Worm (Caenorhabditis elegans): Measurements from ENCODE around the gene C31H2.3.

C31H2.3 gene

ce11 chrX:5195462-5196160 is 41.4 kb upstream of the C31H2.3 start, which contains the start of gene pqn-62:
pqn-62 (plus strand) TSS chrX:5196110.
- no peak for TF ChIP-seq hnd-1 (tag; optimal IDR thresholded peaks at IDR 0.05)
- TF ChIP-seq tbx-37 (GFP tag; conservative IDR thresholded peaks at IDR 0.05) = no peak
- no peak for TF ChIP-seq B0310.2 (tag; optimal IDR thresholded peaks at IDR 0.05)
- no peak for TF ChIP-seq hmbx-1 (tag; optimal IDR thresholded peaks at IDR 0.05)
- TF ChIP-seq ama-1 (optimal IDR thresholded peaks at IDR 0.05) = no peak
- no peak for TF ChIP-seq tbx-11 (GFP tag; IDR thresholded peaks at IDR 0.05)
- no peak for TF ChIP-seq sea-1 (GFP tag; conservative IDR thresholded peaks at IDR 0.05)
- TF ChIP-seq flt-1 (GFP tag; IDR thresholded peaks at IDR 0.05) = no peak
- TF ChIP-seq pes-1 (GFP tag; IDR thresholded peaks at IDR 0.05) = no peak
- no peak for TF ChIP-seq hmg-4 (GFP tag; optimal IDR thresholded peaks at IDR 0.05)
- TF ChIP-seq ets-7 (tag; optimal IDR thresholded peaks at IDR 0.05) = no peak
- no peak for TF ChIP-seq scrt-1 (GFP tag; IDR thresholded peaks at IDR 0.05)
- TF ChIP-seq ceh-36 (tag; optimal IDR thresholded peaks at IDR 0.05) = no peak

ce11 chrX:5193402-5193801 is 39.2 kb upstream of the C31H2.3 start:
- no peak for TF ChIP-seq tbx-11 (GFP tag; IDR thresholded peaks at IDR 0.05)
- no peak for TF ChIP-seq aly-1 (tag; optimal IDR thresholded peaks at IDR 0.05)
- no peak for TF ChIP-seq hnd-1 (tag; optimal IDR thresholded peaks at IDR 0.05)
- TF ChIP-seq ets-7 (tag; optimal IDR thresholded peaks at IDR 0.05) = no peak
- TF ChIP-seq pes-1 (GFP tag; IDR thresholded peaks at IDR 0.05) = no peak
- TF ChIP-seq B0310.2 (tag; optimal IDR thresholded peaks at IDR 0.05) = no peak
- TF ChIP-seq hmbx-1 (tag; optimal IDR thresholded peaks at IDR 0.05) = no peak
- no peak for TF ChIP-seq F13C5.2 (tag; optimal IDR thresholded peaks at IDR 0.05)
- no peak for TF ChIP-seq hmg-4 (GFP tag; optimal IDR thresholded peaks at IDR 0.05)
- no peak for TF ChIP-seq tra-4 (tag; optimal IDR thresholded peaks at IDR 0.05)
- no peak for TF ChIP-seq sea-1 (GFP tag; conservative IDR thresholded peaks at IDR 0.05)
- no peak for TF ChIP-seq tbx-37 (GFP tag; conservative IDR thresholded peaks at IDR 0.05)
- TF ChIP-seq ama-1 (optimal IDR thresholded peaks at IDR 0.05) = no peak
- TF ChIP-seq scrt-1 (GFP tag; IDR thresholded peaks at IDR 0.05) = no peak
- TF ChIP-seq flt-1 (GFP tag; IDR thresholded peaks at IDR 0.05) = no peak
- TF ChIP-seq ceh-36 (tag; optimal IDR thresholded peaks at IDR 0.05) = no peak
- no peak for TF ChIP-seq ceh-13 (GFP tag; optimal IDR thresholded peaks at IDR 0.05)

ce11 chrX:5190061-5190460 is 35.9 kb upstream of the C31H2.3 start:
- TF ChIP-seq F13C5.2 (tag; optimal IDR thresholded peaks at IDR 0.05) (no peak), pes-1 (GFP tag; IDR thresholded peaks at IDR 0.05) (no peak), sea-1 (GFP tag; conservative IDR thresholded peaks at IDR 0.05) (no peak), scrt-1 (GFP tag; IDR thresholded peaks at IDR 0.05) (no peak), aly-1 (tag; optimal IDR thresholded peaks at IDR 0.05) (no peak), ceh-36 (tag; optimal IDR thresholded peaks at IDR 0.05) (no peak)

- TF ChIP-seq hnd-1 (tag; optimal IDR thresholded peaks at IDR 0.05) (no peak), hmg-4 (GFP tag; optimal IDR thresholded peaks at IDR 0.05) (no peak), tra-4 (tag; optimal IDR thresholded peaks at IDR 0.05) (no peak)
Measured at ce11 chrX:5188977-5189376, 34.8 kb upstream of the C31H2.3 start, which contains the start of gene zig-6. zig-6 (minus strand) TSS chrX:5189077.

- TF ChIP-seq hmbx-1 (tag; optimal IDR thresholded peaks at IDR 0.05) = no peak
- TF ChIP-seq B0310.2 (tag; optimal IDR thresholded peaks at IDR 0.05) = no peak
- TF ChIP-seq ama-1 (optimal IDR thresholded peaks at IDR 0.05) = no peak
Measured at ce11 chrX:5183931-5184330, 29.8 kb upstream of the C31H2.3 start, which contains the start of gene T03G11.9. T03G11.9 (plus strand) TSS chrX:5184231.

- TF ChIP-seq hmbx-1 (tag; optimal IDR thresholded peaks at IDR 0.05) = no peak
- no peak for TF ChIP-seq sea-1 (GFP tag; conservative IDR thresholded peaks at IDR 0.05)
- no peak for TF ChIP-seq B0310.2 (tag; optimal IDR thresholded peaks at IDR 0.05)
- no peak for TF ChIP-seq hnd-1 (tag; optimal IDR thresholded peaks at IDR 0.05)
Measured at ce11 chrX:5179874-5180273, 25.7 kb upstream of the C31H2.3 start, which contains the start of gene sru-48. sru-48 (plus strand) TSS chrX:5180174.

ce11 chrX:5179050-5179449 is 24.9 kb upstream of the C31H2.3 start, which contains the start of gene metl-9:
metl-9 (minus strand) TSS chrX:5179150.
- TF ChIP-seq hnd-1 (tag; optimal IDR thresholded peaks at IDR 0.05) (no peak), ceh-36 (tag; optimal IDR thresholded peaks at IDR 0.05) (no peak), hmg-4 (GFP tag; optimal IDR thresholded peaks at IDR 0.05) (no peak), flt-1 (GFP tag; IDR thresholded peaks at IDR 0.05) (no peak), ceh-13 (GFP tag; optimal IDR thresholded peaks at IDR 0.05) (no peak), pes-1 (GFP tag; IDR thresholded peaks at IDR 0.05) (no peak), aly-1 (tag; optimal IDR thresholded peaks at IDR 0.05) (no peak), ets-7 (tag; optimal IDR thresholded peaks at IDR 0.05) (no peak), ama-1 (optimal IDR thresholded peaks at IDR 0.05) (no peak), tbx-37 (GFP tag; conservative IDR thresholded peaks at IDR 0.05) (no peak), B0310.2 (tag; optimal IDR thresholded peaks at IDR 0.05) (no peak), hmbx-1 (tag; optimal IDR thresholded peaks at IDR 0.05) (no peak), sea-1 (GFP tag; conservative IDR thresholded peaks at IDR 0.05) (no peak), tra-4 (tag; optimal IDR thresholded peaks at IDR 0.05) (no peak)

- TF ChIP-seq aly-1 (tag; optimal IDR thresholded peaks at IDR 0.05) = no peak
- TF ChIP-seq hnd-1 (tag; optimal IDR thresholded peaks at IDR 0.05) = no peak
- TF ChIP-seq ceh-13 (GFP tag; optimal IDR thresholded peaks at IDR 0.05) = no peak
- no peak for TF ChIP-seq ets-7 (tag; optimal IDR thresholded peaks at IDR 0.05)
- no peak for TF ChIP-seq tbx-11 (GFP tag; IDR thresholded peaks at IDR 0.05)
- no peak for TF ChIP-seq sea-1 (GFP tag; conservative IDR thresholded peaks at IDR 0.05)
- TF ChIP-seq B0310.2 (tag; optimal IDR thresholded peaks at IDR 0.05) = no peak
- no peak for TF ChIP-seq tbx-37 (GFP tag; conservative IDR thresholded peaks at IDR 0.05)
Measured at ce11 chrX:5174256-5174655, 20.1 kb upstream of the C31H2.3 start, which contains the start of gene zchc-1A. zchc-1A (plus strand) TSS chrX:5174369.

Measured in whole organism, early embryonic.